Worm (Caenorhabditis elegans): ENCODE measurements around the gene col-153.

ce11 chrV:10931189-10931588 lies 18.4 kb upstream of the col-153 start, which contains the start of gene scvp-1:
- no peak for TF ChIP-seq attf-6 (GFP tag; IDR thresholded peaks at IDR 0.05)
- no peak for TF ChIP-seq T07F8.4 (tag; optimal IDR thresholded peaks at IDR 0.05)
- no peak for TF ChIP-seq B0019.2 (GFP tag; conservative IDR thresholded peaks at IDR 0.05)
- no peak for TF ChIP-seq attf-5 (GFP tag; optimal IDR thresholded peaks at IDR 0.05)
- TF ChIP-seq rpc-1 (optimal IDR thresholded peaks at IDR 0.05), result no peak
- no peak for TF ChIP-seq rpc-1 (tag; optimal IDR thresholded peaks at IDR 0.05)
- no peak for TF ChIP-seq ztf-6 (GFP tag; IDR thresholded peaks at IDR 0.05)
- no peak for TF ChIP-seq ztf-28 (GFP tag; IDR thresholded peaks at IDR 0.05)
- no peak for TF ChIP-seq hrde-1 (tag; optimal IDR thresholded peaks at IDR 0.05; ENCODE audit: borderline replicate concordance)
- no peak for TF ChIP-seq gei-17 (GFP tag; optimal IDR thresholded peaks at IDR 0.05)

All from whole organism, young adult.